Fruit fly (Drosophila melanogaster): ENCODE data around the gene CG33003.

CG33003 gene

dm6 chr2L:4375035-4376009 is 25.4 kb upstream of the CG33003 start (continued):
- TF ChIP-seq zen (tag; optimal IDR thresholded peaks at IDR 0.05), result no peak
- TF ChIP-seq Rfx (GFP tag; IDR thresholded peaks at IDR 0.05), result no peak
- TF ChIP-seq phol (tag; optimal IDR thresholded peaks at IDR 0.05), result peak; percentile 8
- TF ChIP-seq cas (GFP tag; IDR thresholded peaks at IDR 0.05), result no peak
- no peak for TF ChIP-seq CG18476 (GFP tag; optimal IDR thresholded peaks at IDR 0.05)
- no peak for TF ChIP-seq CG12391 (tag; optimal IDR thresholded peaks at IDR 0.05)
- no peak for TF ChIP-seq Chrac-16 (GFP tag; optimal IDR thresholded peaks at IDR 0.05)
- TF ChIP-seq br (optimal IDR thresholded peaks at IDR 0.05), result no peak
- no peak for TF ChIP-seq Stat92E (GFP tag; optimal IDR thresholded peaks at IDR 0.05)
- TF ChIP-seq Camta (GFP tag; optimal IDR thresholded peaks at IDR 0.05), result no peak
- TF ChIP-seq CG14050 (GFP tag; IDR thresholded peaks at IDR 0.05), result no peak
- TF ChIP-seq Meics (GFP tag; optimal IDR thresholded peaks at IDR 0.05), result no peak
- no peak for TF ChIP-seq CG7556 (GFP tag; optimal IDR thresholded peaks at IDR 0.05)
- TF ChIP-seq fd3F (GFP tag; optimal IDR thresholded peaks at IDR 0.05), result no peak
- no peak for TF ChIP-seq tna (GFP tag; IDR thresholded peaks at IDR 0.05; ENCODE audit: partially characterized antibody)
- TF ChIP-seq Spps (tag; optimal IDR thresholded peaks at IDR 0.05), result no peak
- no peak for TF ChIP-seq CG16863 (GFP tag; optimal IDR thresholded peaks at IDR 0.05)
- no peak for TF ChIP-seq CG5180 (GFP tag; optimal IDR thresholded peaks at IDR 0.05)
- no peak for TF ChIP-seq D19B (GFP tag; optimal IDR thresholded peaks at IDR 0.05)
- TF ChIP-seq NC2α (GFP tag; optimal IDR thresholded peaks at IDR 0.05), result no peak
- no peak for TF ChIP-seq Lhr (GFP tag; optimal IDR thresholded peaks at IDR 0.05)
- no peak for TF ChIP-seq sima (GFP tag; optimal IDR thresholded peaks at IDR 0.05)
- no peak for TF ChIP-seq CG4730 (GFP tag; IDR thresholded peaks at IDR 0.05)
- no peak for TF ChIP-seq CG5245 (GFP tag; optimal IDR thresholded peaks at IDR 0.05)
- no peak for TF ChIP-seq CHES-1-like (GFP tag; optimal IDR thresholded peaks at IDR 0.05)
- TF ChIP-seq lola (GFP tag; optimal IDR thresholded peaks at IDR 0.05), result no peak
- 0 out of 2 replicates have a peak, but pooled peaks have one; percentile 26 for TF ChIP-seq gsb (GFP tag; IDR thresholded peaks at IDR 0.05)
- no peak for TF ChIP-seq CG15073 (GFP tag; optimal IDR thresholded peaks at IDR 0.05)
- TF ChIP-seq nmo (GFP tag; optimal IDR thresholded peaks at IDR 0.05), result no peak
- TF ChIP-seq CG7372 (GFP tag; IDR thresholded peaks at IDR 0.05), result no peak
- TF ChIP-seq YL-1 (GFP tag; optimal IDR thresholded peaks at IDR 0.05), result peak; percentile 29
- no peak for TF ChIP-seq dpn (GFP tag; optimal IDR thresholded peaks at IDR 0.05)
- no peak for TF ChIP-seq CG12071 (GFP tag; optimal IDR thresholded peaks at IDR 0.05)
- no peak for TF ChIP-seq CG9437 (GFP tag; optimal IDR thresholded peaks at IDR 0.05)
- TF ChIP-seq stc (GFP tag; IDR thresholded peaks at IDR 0.05), result no peak
- TF ChIP-seq CG17912 (GFP tag; optimal IDR thresholded peaks at IDR 0.05), result no peak
- no peak for TF ChIP-seq sisA (GFP tag; IDR thresholded peaks at IDR 0.05)
- TF ChIP-seq CG14710 (tag; optimal IDR thresholded peaks at IDR 0.05), result no peak
- TF ChIP-seq vnd (GFP tag; IDR thresholded peaks at IDR 0.05; ENCODE audit: partially characterized antibody), result no peak
- TF ChIP-seq HHEX (GFP tag; optimal IDR thresholded peaks at IDR 0.05), result no peak
- TF ChIP-seq bab2 (GFP tag; optimal IDR thresholded peaks at IDR 0.05), result no peak
- TF ChIP-seq jigr1 (GFP tag; IDR thresholded peaks at IDR 0.05), result no peak
- no peak for TF ChIP-seq CG4360 (GFP tag; IDR thresholded peaks at IDR 0.05)
- no peak for TF ChIP-seq Ptx1 (GFP tag; IDR thresholded peaks at IDR 0.05)
- TF ChIP-seq CG13624 (GFP tag; optimal IDR thresholded peaks at IDR 0.05), result no peak
- no peak for TF ChIP-seq lab (GFP tag; optimal IDR thresholded peaks at IDR 0.05)
- TF ChIP-seq Doc2 (GFP tag; IDR thresholded peaks at IDR 0.05), result no peak
- TF ChIP-seq tap (tag; optimal IDR thresholded peaks at IDR 0.05), result no peak
- peak; percentile 81 for TF ChIP-seq CG8281 (tag; optimal IDR thresholded peaks at IDR 0.05)
